Worm (Caenorhabditis elegans) whole organism, L4 larva: ENCODE measurements around the gene srz-44.
"Not testable (repeated sequence)": the region's sequence is repeated elsewhere in the genome, so short reads cannot be mapped to it uniquely, and the experiment has no call there.

Experiments
- F10B5.3 ChIP-seq: sonication (generic microtip); optimal IDR thresholded peaks from 2 replicates; lab custom pipeline; 2016; ENCODE audit warnings: mild to moderate bottlenecking, missing genetic modification characterization, missing compliant biosample characterization
- arid-1 ChIP-seq: fragments of 200-800 bp; sonication (Bioruptor generic); conservative IDR thresholded peaks from 2 replicates; pipeline ENCODE4 v1.3.6; 2022; ENCODE audit warnings: missing genetic modification reagents, missing genetic modification characterization, missing compliant biosample characterization
- daf-16 ChIP-seq, 3 experiments: sonication (generic microtip); optimal IDR thresholded peaks; 2 replicates each; lab custom pipeline; 2016 to 2017; ENCODE audit warnings: missing genetic modification characterization in 3 of 3, missing genetic modification reagents in 3 of 3, mild to moderate bottlenecking in 2 of 3, missing compliant biosample characterization in 2 of 3, missing biosample characterization in 1 of 3, moderate library complexity in 1 of 3
- fkh-10 ChIP-seq: fragments of 150-350 bp; optimal IDR thresholded peaks from 2 replicates; lab custom pipeline; 2014; ENCODE audit warnings: missing biosample characterization, missing genetic modification reagents, missing genetic modification characterization
- hmg-1.1 ChIP-seq: fragments of 200-800 bp; sonication (Bioruptor generic); IDR thresholded peaks from 2 replicates; pipeline ENCODE4 v1.3.6; 2022; ENCODE audit warnings: missing genetic modification reagents, missing genetic modification characterization, missing compliant biosample characterization
- lin-38 ChIP-seq: fragments of 200-800 bp; sonication (Bioruptor generic); IDR thresholded peaks from 2 replicates; pipeline ENCODE4 v1.3.6; 2022; ENCODE audit warnings: missing genetic modification reagents, missing genetic modification characterization, missing compliant biosample characterization
- lsy-2 ChIP-seq, 2 experiments: fragments of 150-350 bp in 1 of 2; sonication (generic microtip) in 1 of 2; optimal IDR thresholded peaks; 2 replicates each; lab custom pipeline; 2014 to 2017; ENCODE audit warnings: missing biosample characterization in 2 of 2, missing genetic modification characterization in 2 of 2
- mes-2 ChIP-seq: sonication (generic microtip); optimal IDR thresholded peaks from 2 replicates; lab custom pipeline; 2016; ENCODE audit warnings: missing genotype, mild to moderate bottlenecking, missing genetic modification characterization, missing compliant biosample characterization; ENCODE audit not compliant: poor library complexity, severe bottlenecking
- nhr-10 ChIP-seq: fragments of 150-350 bp; optimal IDR thresholded peaks from 2 replicates; lab custom pipeline; 2014; ENCODE audit warnings: missing biosample characterization, missing genetic modification characterization
- nhr-11 ChIP-seq: fragments of 150-350 bp; optimal IDR thresholded peaks from 2 replicates; lab custom pipeline; 2014; ENCODE audit warnings: missing biosample characterization, missing genetic modification characterization
- pqm-1 ChIP-seq: sonication (generic microtip); optimal IDR thresholded peaks from 2 replicates; lab custom pipeline; 2017; ENCODE audit warnings: missing biosample characterization, missing genetic modification characterization
- zag-1 ChIP-seq: fragments of 150-350 bp; optimal IDR thresholded peaks from 2 replicates; lab custom pipeline; 2014; ENCODE audit warnings: missing biosample characterization, missing genetic modification characterization

DNA sequence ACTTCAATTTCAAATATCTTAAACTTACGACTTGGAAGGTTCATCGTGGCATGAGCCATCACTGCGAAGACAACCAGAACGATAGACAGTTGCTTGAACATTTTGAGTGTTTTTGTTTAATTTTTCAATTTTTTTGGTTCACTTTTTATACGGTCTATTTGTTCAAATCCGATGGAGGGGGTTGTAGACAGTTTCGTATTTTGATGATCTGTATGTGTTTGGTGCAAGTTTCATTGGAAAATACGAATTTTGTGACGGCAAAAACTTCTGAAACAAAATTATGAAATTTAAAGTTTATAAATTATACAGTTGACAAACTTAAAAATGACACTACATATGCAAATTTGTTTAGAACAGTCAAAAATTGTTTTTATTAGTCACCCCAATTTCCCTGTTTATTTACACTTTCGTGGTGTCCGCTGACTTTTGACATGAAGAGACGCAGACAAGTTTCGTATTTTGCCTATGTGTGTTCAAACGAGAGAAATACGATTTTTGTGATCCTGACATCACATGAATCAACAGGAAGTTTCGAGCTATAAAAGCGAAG is 8.9 kb upstream of the srz-44 start, which contains the start of the genes C55A1.7 and C55A1.6:
- TF ChIP-seq lsy-2 (tag; optimal IDR thresholded peaks at IDR 0.05; lab: Kevin White, UChicago); mes-2 (tag; lab: Kevin White, UChicago); F10B5.3 (tag; lab: Kevin White, UChicago); fkh-10 (GFP tag; lab: Kevin White, UChicago); lin-38; zag-1 (tag; lab: Kevin White, UChicago); arid-1 (GFP tag; lab: Robert Waterston, UW); hmg-1.1 (GFP tag; lab: Robert Waterston, UW); nhr-11 (tag; lab: Kevin White, UChicago); daf-16 (GFP tag; optimal IDR thresholded peaks at IDR 0.05; lab: Kevin White, UChicago); daf-16 (tag; optimal IDR thresholded peaks at IDR 0.05; lab: Kevin White, UChicago); pqm-1; nhr-10 (tag; lab: Kevin White, UChicago): not testable (repeated sequence)
